Fruit fly (Drosophila melanogaster) whole organism, pupa: ENCODE data around the gene Es2.

Experiments used
- CG15710 ChIP-seq: fragments of 200-800 bp; sonication (Bioruptor generic); optimal IDR thresholded peaks from 2 replicates; lab custom pipeline; 2018; ENCODE audit warnings: missing biosample characterization, mild to moderate bottlenecking, missing genetic modification characterization, moderate library complexity
- CG8159 ChIP-seq: fragments of 200-800 bp; sonication (Bioruptor generic); optimal IDR thresholded peaks from 3 replicates; lab custom pipeline; 2018; ENCODE audit warnings: missing biosample characterization, mild to moderate bottlenecking, missing genetic modification characterization, moderate library complexity
- CG9948 ChIP-seq: fragments of 200-800 bp; sonication (Bioruptor generic); optimal IDR thresholded peaks from 2 replicates; lab custom pipeline; 2018; ENCODE audit warnings: missing biosample characterization, mild to moderate bottlenecking, missing genetic modification characterization, moderate library complexity
- Ets98B ChIP-seq: fragments of 200-800 bp; sonication (Bioruptor generic); IDR thresholded peaks from 2 replicates; pipeline ENCODE4 v1.3.6; 2022; ENCODE audit warnings: missing biosample characterization, missing genetic modification characterization
- Pif1A ChIP-seq: fragments of 200-800 bp; sonication (Bioruptor generic); optimal IDR thresholded peaks from 3 replicates; lab custom pipeline; 2016; ENCODE audit warnings: missing biosample characterization, missing genetic modification characterization
- Pif1B ChIP-seq: fragments of 200-800 bp; sonication (Bioruptor generic); optimal IDR thresholded peaks from 3 replicates; lab custom pipeline; 2016; ENCODE audit warnings: missing biosample characterization, missing genetic modification characterization

- TF ChIP-seq CG8159 (tag; lab: Kevin White, UChicago) (no peak), Pif1A (GFP tag; lab: Kevin White, UChicago) (no peak), CG15710 (tag; lab: Kevin White, UChicago) (no peak), Ets98B (GFP tag; lab: Robert Waterston, UW) (no peak), CG9948 (tag; lab: Kevin White, UChicago) (no peak), Pif1B (GFP tag; lab: Kevin White, UChicago) (no peak)
Observed at dm6 chrX:8416956-8417355, 44.3 kb upstream of the Es2 start.
